Fruit fly (Drosophila melanogaster) ovary, adult (tissue): ENCODE results near the gene CG17928.

Source experiments
- CG17801 ChIP-seq: fragments of 200-800 bp; optimal IDR thresholded peaks from 2 replicates; lab custom pipeline; 2019; ENCODE audit warnings: missing biosample characterization, mild to moderate bottlenecking, missing genetic modification characterization, moderate library complexity; ENCODE audit not compliant: partially characterized antibody

The CG17928 gene

DNA sequence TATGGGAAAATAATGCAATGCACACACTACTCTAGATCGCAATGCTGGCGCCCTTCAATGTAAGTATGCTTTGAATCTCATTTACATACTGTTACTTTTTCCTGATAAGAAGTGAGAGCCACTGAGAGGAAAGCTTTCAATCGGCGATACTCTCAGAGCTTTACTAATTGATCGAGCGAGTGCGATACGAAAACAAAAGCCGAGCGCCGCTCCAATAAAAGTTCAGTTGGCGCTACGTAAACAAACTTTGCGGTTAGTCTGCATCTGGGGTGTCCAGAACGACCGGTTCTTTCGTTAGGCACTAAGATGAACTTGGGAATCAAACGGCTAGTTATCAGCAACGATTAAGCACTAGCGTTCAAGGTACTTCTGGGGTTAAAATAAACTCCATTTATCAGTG, at the start of gene CG17928:
Gene CG17928, plus strand, starts transcription at position 224 of the 400 bp plus-strand sequence.
- no peak for TF ChIP-seq CG17801 (GFP tag; lab: Kevin White, UChicago)

- no peak for TF ChIP-seq CG17801 (GFP tag; lab: Kevin White, UChicago)
Observed at dm6 chr2L:16743055-16743805, 48.1 kb upstream of the CG17928 start, which contains the start of the genes LSm7 and BuGZ. TSS of gene LSm7 (minus strand) at chr2L:16743100. TSS of gene BuGZ (plus strand) at chr2L:16743405.

- TF ChIP-seq CG17801 (GFP tag; lab: Kevin White, UChicago) = no peak
Observed at dm6 chr2L:16747145-16747544, 44.2 kb upstream of the CG17928 start.

dm6 chr2L:16752340-16752739, 39.0 kb upstream of the CG17928 start:
- no peak for TF ChIP-seq CG17801 (GFP tag; lab: Kevin White, UChicago)

DNA sequence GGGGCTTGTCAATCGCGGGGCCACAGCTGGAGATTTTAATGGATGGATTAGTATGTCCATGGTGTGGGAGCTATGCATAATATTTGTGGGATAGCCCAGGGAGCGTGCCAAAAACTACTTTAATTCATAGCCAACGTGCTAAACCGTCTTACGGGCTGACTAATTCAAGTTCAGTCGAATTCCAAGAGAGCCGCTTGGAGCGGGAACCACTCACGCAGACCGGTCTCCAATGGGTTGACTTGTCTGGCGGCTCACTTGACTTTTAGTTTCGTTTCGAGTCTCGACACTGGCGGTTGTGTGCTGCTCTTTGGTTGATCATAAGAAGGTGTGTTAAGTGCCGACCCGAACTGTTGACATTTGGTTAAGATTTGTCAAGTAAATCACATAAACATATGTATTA, 37.3 kb upstream of the CG17928 start, which contains the start of gene yellow-b:
Gene yellow-b, plus strand, starts transcription at position 263 of the 400 bp plus-strand sequence.
- no peak for TF ChIP-seq CG17801 (GFP tag; lab: Kevin White, UChicago)

DNA sequence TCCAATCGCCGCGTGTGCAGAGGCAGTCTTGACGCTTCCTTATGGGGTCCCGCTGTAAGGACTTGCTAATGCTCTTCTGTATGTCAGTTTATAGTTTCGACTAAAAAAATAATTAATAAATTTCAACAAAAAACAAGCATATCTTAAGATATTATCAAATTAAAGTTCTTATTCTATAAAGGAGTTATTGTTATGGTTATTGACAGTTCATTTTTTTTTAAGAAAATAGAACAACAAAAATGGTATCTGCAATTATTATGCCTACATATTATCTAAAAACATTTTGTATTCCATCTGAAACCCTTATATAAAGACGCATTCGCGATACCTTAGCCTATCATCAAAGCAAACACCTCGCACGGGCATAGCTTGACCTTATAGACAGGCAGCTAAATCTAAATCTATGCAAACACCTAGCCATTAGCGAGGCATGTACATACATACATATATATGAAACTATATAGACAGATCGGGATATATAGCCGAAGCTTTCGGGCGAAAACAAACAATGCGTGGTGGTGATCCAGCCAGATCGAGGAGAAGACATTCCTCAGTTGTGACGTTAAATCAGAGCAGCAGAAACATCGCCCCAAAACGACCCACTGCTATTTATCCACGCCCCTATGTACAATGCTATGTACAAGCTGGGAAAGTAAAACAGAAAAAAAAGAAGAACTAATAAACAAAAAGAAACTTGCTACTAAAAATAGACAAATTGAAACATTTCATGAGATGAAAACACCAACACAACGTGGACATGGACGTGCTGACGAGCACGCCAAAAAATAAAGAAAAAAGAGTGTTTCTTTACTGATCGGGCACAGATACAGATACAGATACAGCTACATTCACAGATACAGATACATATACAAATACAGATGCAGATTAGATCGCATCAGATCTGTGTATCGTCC, 30.6 kb upstream of the CG17928 start, which contains the start of gene ppk17:
Gene ppk17, minus strand, starts transcription at position 51 of the 914 bp plus-strand sequence.
- TF ChIP-seq CG17801 (GFP tag; lab: Kevin White, UChicago) = no peak

- TF ChIP-seq CG17801 (GFP tag; lab: Kevin White, UChicago) = no peak
Observed at dm6 chr2L:16761891-16762290, 29.5 kb upstream of the CG17928 start.

- no peak for TF ChIP-seq CG17801 (GFP tag; lab: Kevin White, UChicago)
Observed at dm6 chr2L:16764480-16764879, 26.9 kb upstream of the CG17928 start.

dm6 chr2L:16766070-16766752, 25.2 kb upstream of the CG17928 start, which contains the start of gene Mhc:
TSS of gene Mhc (plus strand) at chr2L:16766566.
- no peak for TF ChIP-seq CG17801 (GFP tag; lab: Kevin White, UChicago)

dm6 chr2L:16787548-16787947, 3.8 kb upstream of the CG17928 start:
- TF ChIP-seq CG17801 (GFP tag; lab: Kevin White, UChicago) = no peak

DNA sequence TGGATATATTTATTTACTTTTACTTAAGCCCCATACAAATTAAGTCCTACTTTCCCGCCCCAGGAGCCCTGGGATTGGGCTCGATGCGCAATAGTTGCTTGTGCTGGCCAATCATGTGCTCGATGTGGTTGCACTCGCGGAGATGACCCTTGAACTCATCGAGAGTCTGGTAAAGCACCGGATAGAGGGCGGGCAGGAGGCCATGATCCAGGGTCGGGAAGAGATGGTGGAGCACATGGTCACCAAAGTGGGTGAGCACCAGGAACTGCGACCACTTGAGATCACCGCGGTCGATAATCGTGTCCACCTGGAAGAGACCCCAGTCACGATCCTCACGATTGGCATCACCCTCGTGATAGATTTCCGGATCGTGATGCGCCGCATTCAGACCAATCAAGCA, 2.5 kb upstream of the CG17928 start:
- no peak for TF ChIP-seq CG17801 (GFP tag; lab: Kevin White, UChicago)

DNA sequence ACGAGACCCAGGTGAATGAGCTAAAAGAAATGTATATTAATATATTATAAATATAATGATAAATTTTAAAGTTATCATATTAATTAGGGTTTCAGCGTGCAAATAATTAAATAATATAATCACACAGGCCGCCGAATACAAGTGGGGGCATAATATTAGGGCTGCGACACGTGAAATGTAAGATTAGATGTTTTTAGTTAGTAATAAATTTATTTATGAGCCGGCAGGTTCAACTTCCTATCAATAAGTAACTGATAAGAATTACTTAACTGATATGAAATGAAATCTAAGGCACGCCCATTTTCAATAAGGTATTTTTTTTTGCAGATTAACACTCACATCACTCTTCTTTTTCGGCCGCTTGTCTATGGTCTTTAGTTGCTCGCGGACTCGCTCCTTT, 1.5 kb upstream of the CG17928 start:
- TF ChIP-seq CG17801 (GFP tag; lab: Kevin White, UChicago) = no peak

dm6 chr2L:16790671-16791270, 597 bp upstream of the CG17928 start, which contains the start of gene Cyt-b5-r:
TSS of gene Cyt-b5-r (minus strand) at chr2L:16790721.
- TF ChIP-seq CG17801 (GFP tag; lab: Kevin White, UChicago) = no peak

DNA sequence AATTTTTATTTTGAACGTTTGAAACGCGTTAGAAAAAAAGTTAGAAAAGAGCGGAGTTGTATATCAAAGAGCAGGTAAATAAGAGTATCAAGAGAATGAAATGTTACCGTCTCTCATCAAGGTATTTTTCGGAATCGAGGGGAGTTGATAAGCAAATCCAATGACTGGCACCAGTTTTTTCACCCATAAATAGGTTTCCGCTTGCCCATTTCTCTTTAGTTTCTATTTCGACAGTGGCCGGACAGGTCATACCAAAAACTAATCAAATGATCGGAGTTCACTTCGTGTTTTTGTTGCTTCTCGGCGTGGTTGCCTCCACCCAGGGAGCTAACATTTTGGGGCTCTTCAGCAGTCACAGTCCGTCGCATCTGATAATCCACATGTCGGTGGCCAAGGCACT, 2.6 kb downstream of the CG17928 start, which contains the start of gene Ugt37C2:
Gene Ugt37C2, plus strand, starts transcription at position 242 of the 400 bp plus-strand sequence.
- TF ChIP-seq CG17801 (GFP tag; lab: Kevin White, UChicago) = no peak
